Worm (Caenorhabditis elegans) whole organism, L1 larva: ENCODE measurements around the gene Y32G9B.1.

ENCODE experiments used
- C04F5.9 ChIP-seq: sonication (generic microtip); optimal IDR thresholded peaks from 2 replicates; lab custom pipeline; 2016; ENCODE audit warnings: missing genetic modification characterization, missing compliant biosample characterization
- C16A3.4 ChIP-seq: fragments of 150-350 bp; optimal IDR thresholded peaks from 2 replicates; lab custom pipeline; 2014; ENCODE audit warnings: missing biosample characterization, missing genetic modification characterization
- aha-1 ChIP-seq: fragments of 150-350 bp; optimal IDR thresholded peaks from 2 replicates; lab custom pipeline; 2014; ENCODE audit warnings: missing biosample characterization, missing genetic modification characterization
- alr-1 ChIP-seq: fragments of 200-800 bp; sonication (Bioruptor generic); optimal IDR thresholded peaks from 2 replicates; lab custom pipeline; 2018; ENCODE audit warnings: borderline replicate concordance, mild to moderate bottlenecking, missing genetic modification characterization, missing compliant biosample characterization
- ama-1 ChIP-seq: fragments of 150-350 bp; optimal IDR thresholded peaks from 2 replicates; lab custom pipeline; 2014
- blmp-1 ChIP-seq: fragments of 150-350 bp; optimal IDR thresholded peaks from 2 replicates; lab custom pipeline; 2014; ENCODE audit warnings: missing biosample characterization, missing genetic modification characterization
- ceh-63 ChIP-seq: fragments of 200-800 bp; sonication (Bioruptor generic); optimal IDR thresholded peaks from 2 replicates; lab custom pipeline; 2018; ENCODE audit warnings: mild to moderate bottlenecking, missing genetic modification characterization, missing compliant biosample characterization
- ceh-8 ChIP-seq: fragments of 200-800 bp; sonication (Bioruptor generic); optimal IDR thresholded peaks from 2 replicates; lab custom pipeline; 2018; ENCODE audit warnings: mild to moderate bottlenecking, missing genetic modification characterization, moderate library complexity, missing compliant biosample characterization
- ceh-88 ChIP-seq: fragments of 200-800 bp; sonication (Bioruptor generic); IDR thresholded peaks from 2 replicates; pipeline ENCODE4 v1.3.6; 2022; ENCODE audit warnings: missing genetic modification characterization, missing compliant biosample characterization
- ceh-90 ChIP-seq: sonication (generic microtip); optimal IDR thresholded peaks from 2 replicates; lab custom pipeline; 2016; ENCODE audit warnings: missing genetic modification characterization, missing compliant biosample characterization
- ces-1 ChIP-seq: fragments of 150-350 bp; optimal IDR thresholded peaks from 2 replicates; lab custom pipeline; 2014; ENCODE audit warnings: missing biosample characterization, missing genetic modification reagents, missing genetic modification characterization
- dpl-1 ChIP-seq, 3 experiments: fragments of 150-350 bp in 2 of 3; sonication (generic microtip) in 1 of 3; optimal IDR thresholded peaks; 2 replicates each; lab custom pipeline; 2014 to 2017; ENCODE audit warnings: missing biosample characterization in 3 of 3, missing genetic modification characterization in 3 of 3, missing genetic modification reagents in 3 of 3
- dsc-1 ChIP-seq: sonication (generic microtip); optimal IDR thresholded peaks from 2 replicates; lab custom pipeline; 2016; ENCODE audit warnings: mild to moderate bottlenecking, missing genetic modification characterization, missing compliant biosample characterization
- efl-1 ChIP-seq, 4 experiments: fragments of 150-350 bp; optimal IDR thresholded peaks in 3 of 4; peaks in 1 of 4; 1 replicate in 1 of 4; 2 replicates in 3 of 4; lab custom pipeline; 2014; ENCODE audit warnings: missing biosample characterization in 2 of 4, missing genetic modification characterization in 2 of 4, missing genetic modification reagents in 2 of 4
- egl-13 ChIP-seq: sonication (generic microtip); optimal IDR thresholded peaks from 2 replicates; lab custom pipeline; 2016; ENCODE audit warnings: missing genotype, missing genetic modification reagents, missing genetic modification characterization, missing compliant biosample characterization
- egl-27 ChIP-seq, 2 experiments: fragments of 150-350 bp in 1 of 2; sonication (generic microtip); optimal IDR thresholded peaks; 3 replicates each; lab custom pipeline; 2017 to 2018; ENCODE audit warnings: missing biosample characterization in 2 of 2, missing genetic modification characterization in 2 of 2, missing genetic modification reagents in 2 of 2
- elt-2 ChIP-seq: sonication (generic microtip); optimal IDR thresholded peaks from 2 replicates; lab custom pipeline; 2016; ENCODE audit warnings: missing genetic modification characterization, mild to moderate bottlenecking, inconsistent platforms, missing compliant biosample characterization, missing genetic modification reagents
- elt-3 ChIP-seq, 6 experiments: fragments of 150-350 bp in 1 of 6; sonication (generic microtip); optimal IDR thresholded peaks; 2 replicates each; lab custom pipeline; 2017 to 2018; ENCODE audit warnings: missing biosample characterization in 6 of 6, missing genetic modification characterization in 6 of 6, inconsistent platforms in 1 of 6
- fkh-4 ChIP-seq: sonication (generic microtip); optimal IDR thresholded peaks from 2 replicates; lab custom pipeline; 2016; ENCODE audit warnings: missing compliant biosample characterization, missing genetic modification characterization, borderline replicate concordance
- fkh-8 ChIP-seq: sonication (generic microtip); optimal IDR thresholded peaks from 2 replicates; lab custom pipeline; 2016; ENCODE audit warnings: mild to moderate bottlenecking, missing genetic modification characterization, missing compliant biosample characterization
- fos-1 ChIP-seq: fragments of 150-350 bp; optimal IDR thresholded peaks from 2 replicates; lab custom pipeline; 2014; ENCODE audit warnings: missing biosample characterization, missing genetic modification characterization
- hpl-2 ChIP-seq: fragments of 150-350 bp; optimal IDR thresholded peaks from 2 replicates; lab custom pipeline; 2014; ENCODE audit warnings: missing biosample characterization, missing genetic modification reagents, missing genetic modification characterization
- irx-1 ChIP-seq: sonication (generic microtip); optimal IDR thresholded peaks from 2 replicates; lab custom pipeline; 2016; ENCODE audit warnings: missing genetic modification characterization, missing compliant biosample characterization
- isw-1 ChIP-seq: fragments of 200-800 bp; sonication (Bioruptor generic); IDR thresholded peaks from 2 replicates; pipeline ENCODE4 v1.3.6; 2022; ENCODE audit warnings: missing genetic modification characterization, missing compliant biosample characterization
- lin-35 ChIP-seq, 2 experiments: fragments of 150-350 bp; optimal IDR thresholded peaks; 2 replicates each; lab custom pipeline; 2014; ENCODE audit warnings: missing biosample characterization in 2 of 2, missing genetic modification characterization in 2 of 2, missing genetic modification reagents in 2 of 2
- mab-9 ChIP-seq: fragments of 200-800 bp; sonication (Bioruptor generic); IDR thresholded peaks from 2 replicates; pipeline ENCODE4 v1.3.6; 2022; ENCODE audit warnings: missing genetic modification reagents, missing genetic modification characterization, missing compliant biosample characterization
- mdl-1 ChIP-seq, 2 experiments: fragments of 150-350 bp; optimal IDR thresholded peaks; 2 replicates each; lab custom pipeline; 2014 to 2017; ENCODE audit warnings: missing biosample characterization in 2 of 2, missing genetic modification characterization in 2 of 2, inconsistent platforms in 1 of 2
- mef-2 ChIP-seq: fragments of 150-350 bp; optimal IDR thresholded peaks from 2 replicates; lab custom pipeline; 2014; ENCODE audit warnings: missing biosample characterization, missing genetic modification characterization
- nhr-12 ChIP-seq: sonication (generic microtip); optimal IDR thresholded peaks from 2 replicates; lab custom pipeline; 2017; ENCODE audit warnings: missing biosample characterization, missing genetic modification characterization
- nhr-19 ChIP-seq: fragments of 200-800 bp; sonication (Bioruptor generic); conservative IDR thresholded peaks from 2 replicates; pipeline ENCODE4 v1.3.6; 2022; ENCODE audit warnings: missing genetic modification characterization, missing compliant biosample characterization
- nhr-237 ChIP-seq: fragments of 150-350 bp; optimal IDR thresholded peaks from 2 replicates; lab custom pipeline; 2014; ENCODE audit warnings: missing biosample characterization, missing genetic modification characterization
- nhr-47 ChIP-seq: sonication (generic microtip); optimal IDR thresholded peaks from 2 replicates; lab custom pipeline; 2016; ENCODE audit warnings: mild to moderate bottlenecking, missing genetic modification characterization, moderate library complexity, missing compliant biosample characterization
- nhr-71 ChIP-seq: sonication (generic microtip); optimal IDR thresholded peaks from 2 replicates; lab custom pipeline; 2016; ENCODE audit warnings: mild to moderate bottlenecking, missing genetic modification characterization, moderate library complexity, missing compliant biosample characterization
- nhr-77 ChIP-seq: fragments of 150-350 bp; optimal IDR thresholded peaks from 2 replicates; lab custom pipeline; 2014; ENCODE audit warnings: missing biosample characterization, missing genetic modification characterization
- nhr-85 ChIP-seq: sonication (generic microtip); peaks from one replicate; lab custom pipeline; 2016; ENCODE audit warnings: missing genetic modification characterization, inconsistent platforms, missing compliant biosample characterization
- pqm-1 ChIP-seq: sonication (generic microtip); optimal IDR thresholded peaks from 3 replicates; lab custom pipeline; 2017; ENCODE audit warnings: missing biosample characterization, missing genetic modification characterization
- rnt-1 ChIP-seq: sonication (generic microtip); optimal IDR thresholded peaks from 2 replicates; lab custom pipeline; 2016; ENCODE audit warnings: mild to moderate bottlenecking, missing genetic modification characterization, moderate library complexity, missing compliant biosample characterization
- snu-23 ChIP-seq: sonication (generic microtip); optimal IDR thresholded peaks from 2 replicates; lab custom pipeline; 2016; ENCODE audit warnings: missing genetic modification characterization, missing compliant biosample characterization
- sox-4 ChIP-seq: sonication (generic microtip); optimal IDR thresholded peaks from 2 replicates; lab custom pipeline; 2016; ENCODE audit warnings: missing genetic modification characterization, missing compliant biosample characterization
- tlp-1 ChIP-seq: fragments of 150-350 bp; optimal IDR thresholded peaks from 2 replicates; lab custom pipeline; 2014; ENCODE audit warnings: missing biosample characterization, missing genetic modification characterization
- unc-62 ChIP-seq: fragments of 150-350 bp; optimal IDR thresholded peaks from 2 replicates; lab custom pipeline; 2014; ENCODE audit warnings: missing biosample characterization, missing genetic modification reagents, missing genetic modification characterization
- unc-86 ChIP-seq: sonication (generic microtip); optimal IDR thresholded peaks from 2 replicates; lab custom pipeline; 2016; ENCODE audit warnings: missing genetic modification characterization, missing compliant biosample characterization
- unc-98 ChIP-seq: fragments of 200-800 bp; sonication (Bioruptor generic); IDR thresholded peaks from 2 replicates; pipeline ENCODE4 v1.3.6; 2022; ENCODE audit warnings: missing genetic modification characterization, missing compliant biosample characterization
- xbp-1 ChIP-seq: sonication (generic microtip); optimal IDR thresholded peaks from 2 replicates; lab custom pipeline; 2016; ENCODE audit warnings: missing genetic modification characterization, missing compliant biosample characterization
- zag-1 ChIP-seq: fragments of 150-350 bp; optimal IDR thresholded peaks from 2 replicates; lab custom pipeline; 2014; ENCODE audit warnings: missing biosample characterization, missing genetic modification characterization
- zip-4 ChIP-seq: fragments of 200-800 bp; sonication (Bioruptor generic); optimal IDR thresholded peaks from 2 replicates; lab custom pipeline; 2018; ENCODE audit warnings: mild to moderate bottlenecking, missing genetic modification characterization, moderate library complexity, missing compliant biosample characterization
- ztf-4 ChIP-seq: fragments of 150-350 bp; optimal IDR thresholded peaks from 2 replicates; lab custom pipeline; 2014; ENCODE audit warnings: missing biosample characterization, missing genetic modification characterization

The Y32G9B.1 gene

ce11 chrV:1845977-1846376, 16.1 kb upstream of the Y32G9B.1 start, which contains the start of gene T10B5.7:
T10B5.7 (plus strand) TSS chrV:1846201.
- TF ChIP-seq C16A3.4 (tag; lab: Kevin White, UChicago) (no peak), elt-2 (tag; lab: Kevin White, UChicago) (peak; percentile 42), nhr-237 (tag; lab: Kevin White, UChicago) (no peak), isw-1 (GFP tag; lab: Robert Waterston, UW) (no peak), dsc-1 (tag; lab: Kevin White, UChicago) (no peak), xbp-1 (tag; lab: Kevin White, UChicago) (no peak)

DNA sequence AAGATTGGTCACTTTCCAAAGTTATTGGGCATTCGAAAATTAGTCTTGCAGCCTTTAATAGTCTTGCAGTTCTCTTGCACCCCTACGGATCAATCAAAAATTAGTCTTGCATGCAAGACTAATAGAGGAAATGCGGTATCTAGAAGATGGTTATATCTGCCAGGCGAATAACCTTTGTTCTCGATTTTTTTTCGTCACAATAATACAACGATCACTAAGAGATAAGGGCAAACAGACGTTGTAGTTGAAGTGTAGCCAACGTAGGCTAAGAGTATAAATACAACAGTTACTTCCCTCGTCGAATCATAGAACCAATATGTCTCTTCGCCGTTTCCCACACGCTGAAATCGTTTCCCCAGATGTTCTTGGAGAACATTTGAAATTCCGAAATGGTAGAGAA, 11.9 kb upstream of the Y32G9B.1 start, which contains the start of gene T10B5.8:
Gene T10B5.8 (plus strand): TSS at position 301 of the 400 bp plus-strand sequence.
- no peak for TF ChIP-seq snu-23 (GFP tag; lab: Kevin White, UChicago)
- no peak for TF ChIP-seq irx-1 (tag; lab: Kevin White, UChicago)
- TF ChIP-seq C04F5.9: no peak
- TF ChIP-seq nhr-47 (tag; lab: Kevin White, UChicago): no peak
- no peak for TF ChIP-seq pqm-1 (tag; lab: Kevin White, UChicago)
- TF ChIP-seq ztf-4: no peak
- TF ChIP-seq dpl-1 (GFP tag; optimal IDR thresholded peaks at IDR 0.05; lab: Kevin White, UChicago): no peak
- no peak for TF ChIP-seq unc-62 (GFP tag; lab: Kevin White, UChicago)
- TF ChIP-seq nhr-19: no peak
- no peak for TF ChIP-seq nhr-85 (tag; lab: Kevin White, UChicago)
- no peak for TF ChIP-seq nhr-12 (tag; lab: Kevin White, UChicago)
- TF ChIP-seq nhr-71 (tag; lab: Kevin White, UChicago): no peak
- TF ChIP-seq ceh-63 (GFP tag; lab: Kevin White, UChicago): no peak
- TF ChIP-seq alr-1 (tag; lab: Kevin White, UChicago): no peak

ce11 chrV:1824528-1824927, 5.3 kb downstream of the Y32G9B.1 start:
- TF ChIP-seq ama-1 (no peak), ces-1 (GFP tag; lab: Kevin White, UChicago) (no peak), tlp-1 (tag; lab: Kevin White, UChicago) (no peak), nhr-19 (no peak), egl-13 (tag; lab: Kevin White, UChicago) (no peak), C16A3.4 (tag; lab: Kevin White, UChicago) (no peak), zag-1 (tag; lab: Kevin White, UChicago) (no peak), hpl-2 (GFP tag; lab: Kevin White, UChicago) (no peak), nhr-77 (tag; lab: Kevin White, UChicago) (no peak), egl-27 (tag; optimal IDR thresholded peaks at IDR 0.05; lab: Kevin White, UChicago) (no peak), zip-4 (GFP tag; lab: Kevin White, UChicago) (no peak), fkh-4 (tag; lab: Kevin White, UChicago) (no peak), mdl-1 (tag; optimal IDR thresholded peaks at IDR 0.05; lab: Kevin White, UChicago) (no peak), elt-3 (tag; optimal IDR thresholded peaks at IDR 0.05; lab: Kevin White, UChicago) (no peak), sox-4 (no peak), C04F5.9 (no peak), ztf-4 (no peak)
- TF ChIP-seq, all 84 proteins: peak for 0

DNA sequence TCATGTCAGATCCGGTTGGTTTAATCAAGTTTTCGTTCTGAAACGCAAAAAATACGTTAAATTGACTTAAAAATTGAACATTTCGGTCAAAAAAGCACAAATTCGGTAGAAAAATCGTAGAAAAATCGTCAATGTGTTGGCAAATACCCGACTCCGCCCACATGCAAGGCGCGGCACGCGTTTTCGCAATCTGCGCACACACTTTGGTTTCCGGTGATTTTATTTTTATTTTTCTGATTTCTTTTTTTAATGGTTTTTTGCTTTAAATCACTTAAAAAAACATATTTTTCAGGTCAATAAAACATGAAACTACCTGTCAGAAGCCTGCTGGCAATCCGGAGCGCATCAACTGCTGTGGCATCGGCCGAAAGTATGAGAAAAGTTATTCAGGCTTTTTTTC, 8.6 kb downstream of the Y32G9B.1 start, which contains the start of the genes gly-7 and mrpl-39:
Gene gly-7 (minus strand): TSS at position 37 of the 400 bp plus-strand sequence.
Gene mrpl-39 (plus strand): TSS at position 293 of the 400 bp plus-strand sequence.
- TF ChIP-seq nhr-71 (tag; lab: Kevin White, UChicago) (no peak), efl-1 (optimal IDR thresholded peaks at IDR 0.05; lab: Kevin White, UChicago) (peak; percentile 21 to 52), efl-1 (GFP tag; optimal IDR thresholded peaks at IDR 0.05 in 1 of 2; lab: Kevin White, UChicago) (peak; percentile 45 to 93), rnt-1 (tag; lab: Kevin White, UChicago) (peak; percentile 53), fos-1 (tag; lab: Kevin White, UChicago) (no peak), blmp-1 (tag; lab: Kevin White, UChicago) (no peak), mdl-1 (tag; optimal IDR thresholded peaks at IDR 0.05; lab: Kevin White, UChicago) (no peak), mab-9 (GFP tag; lab: Robert Waterston, UW) (no peak), mef-2 (tag; lab: Kevin White, UChicago) (no peak), aha-1 (tag; lab: Kevin White, UChicago) (no peak), egl-27 (tag; optimal IDR thresholded peaks at IDR 0.05; lab: Kevin White, UChicago) (no peak), ceh-90 (tag; lab: Kevin White, UChicago) (no peak), lin-35 (GFP tag; optimal IDR thresholded peaks at IDR 0.05; lab: Kevin White, UChicago) (peak; percentile 15 to 52), unc-98 (no peak), unc-86 (tag; lab: Kevin White, UChicago) (no peak), nhr-237 (tag; lab: Kevin White, UChicago) (no peak), ceh-88 (no peak), ztf-4 (no peak), unc-62 (GFP tag; lab: Kevin White, UChicago) (no peak), zag-1 (tag; lab: Kevin White, UChicago) (no peak), ceh-8 (GFP tag; lab: Kevin White, UChicago) (no peak), elt-3 (tag; optimal IDR thresholded peaks at IDR 0.05; lab: Kevin White, UChicago) (no peak), fkh-8 (tag; lab: Kevin White, UChicago) (no peak)
